Worm (Caenorhabditis elegans) whole organism, L2 larva: ENCODE measurements around the gene sun-1.
A peak's percentile ranks its signal among the peaks of the same experiment; 100 is the strongest.

ENCODE experiments used
- aly-2 ChIP-seq: fragments of 150-350 bp; optimal IDR thresholded peaks from 2 replicates; lab custom pipeline; 2014; ENCODE audit warnings: missing biosample characterization, missing genetic modification characterization
- ama-1 ChIP-seq: fragments of 150-350 bp; optimal IDR thresholded peaks from 2 replicates; lab custom pipeline; 2018; ENCODE audit warnings: inconsistent platforms
- ceh-16 ChIP-seq: fragments of 150-350 bp; optimal IDR thresholded peaks from 2 replicates; lab custom pipeline; 2014; ENCODE audit warnings: missing biosample characterization, missing genetic modification characterization
- ceh-82 ChIP-seq: fragments of 150-350 bp; optimal IDR thresholded peaks from 2 replicates; lab custom pipeline; 2014; ENCODE audit warnings: missing biosample characterization, missing genetic modification characterization
- crh-2 ChIP-seq: sonication (generic microtip); optimal IDR thresholded peaks from 2 replicates; lab custom pipeline; 2017; ENCODE audit warnings: missing biosample characterization, missing genetic modification characterization
- egl-27 ChIP-seq: sonication (generic microtip); optimal IDR thresholded peaks from 3 replicates; lab custom pipeline; 2017; ENCODE audit warnings: missing biosample characterization, missing genetic modification reagents, missing genetic modification characterization
- elt-3 ChIP-seq: sonication (generic microtip); optimal IDR thresholded peaks from 2 replicates; lab custom pipeline; 2017; ENCODE audit warnings: missing biosample characterization, missing genetic modification characterization
- fos-1 ChIP-seq: fragments of 150-350 bp; optimal IDR thresholded peaks from 2 replicates; lab custom pipeline; 2014; ENCODE audit warnings: missing biosample characterization, missing genetic modification characterization
- gmeb-1 ChIP-seq: fragments of 150-350 bp; optimal IDR thresholded peaks from 2 replicates; lab custom pipeline; 2014; ENCODE audit warnings: missing biosample characterization, missing genetic modification characterization
- lin-11 ChIP-seq: fragments of 150-350 bp; sonication (generic microtip); optimal IDR thresholded peaks from 2 replicates; lab custom pipeline; 2014; ENCODE audit warnings: missing biosample characterization, missing genetic modification characterization, inconsistent platforms, mixed read lengths
- lin-13 ChIP-seq: fragments of 150-350 bp; optimal IDR thresholded peaks from 2 replicates; lab custom pipeline; 2014; ENCODE audit warnings: missing biosample characterization, missing genetic modification reagents, missing genetic modification characterization
- lin-39 ChIP-seq: fragments of 150-350 bp; optimal IDR thresholded peaks from 2 replicates; lab custom pipeline; 2014; ENCODE audit warnings: missing biosample characterization, missing genetic modification reagents, missing genetic modification characterization
- lsy-2 ChIP-seq, 2 experiments: fragments of 150-350 bp in 1 of 2; sonication (generic microtip) in 1 of 2; optimal IDR thresholded peaks; 2 replicates each; lab custom pipeline; 2014 to 2017; ENCODE audit warnings: missing biosample characterization in 2 of 2, missing genetic modification characterization in 2 of 2
- mdl-1 ChIP-seq, 2 experiments: fragments of 150-350 bp in 1 of 2; sonication (generic microtip) in 1 of 2; optimal IDR thresholded peaks; 2 replicates each; lab custom pipeline; 2017; ENCODE audit warnings: missing biosample characterization in 2 of 2, missing genetic modification characterization in 2 of 2
- nhr-11 ChIP-seq: fragments of 150-350 bp; optimal IDR thresholded peaks from 2 replicates; lab custom pipeline; 2014; ENCODE audit warnings: missing biosample characterization, missing genetic modification characterization
- nhr-12 ChIP-seq: fragments of 150-350 bp; optimal IDR thresholded peaks from 2 replicates; lab custom pipeline; 2014; ENCODE audit warnings: missing biosample characterization, missing genetic modification characterization
- nhr-129 ChIP-seq: fragments of 150-350 bp; optimal IDR thresholded peaks from 2 replicates; lab custom pipeline; 2014; ENCODE audit warnings: missing biosample characterization, missing genetic modification characterization
- nhr-21 ChIP-seq: fragments of 150-350 bp; optimal IDR thresholded peaks from 2 replicates; lab custom pipeline; 2014; ENCODE audit warnings: missing biosample characterization, missing genetic modification characterization
- nhr-6 ChIP-seq: fragments of 150-350 bp; optimal IDR thresholded peaks from 2 replicates; lab custom pipeline; 2014; ENCODE audit warnings: missing biosample characterization, missing genetic modification characterization
- peb-1 ChIP-seq: fragments of 150-350 bp; optimal IDR thresholded peaks from 2 replicates; lab custom pipeline; 2014; ENCODE audit warnings: missing biosample characterization, missing genetic modification characterization
- sem-4 ChIP-seq: fragments of 150-350 bp; optimal IDR thresholded peaks from 2 replicates; lab custom pipeline; 2014; ENCODE audit warnings: missing biosample characterization, missing genetic modification reagents, missing genetic modification characterization
- skn-1 ChIP-seq: sonication (generic microtip); optimal IDR thresholded peaks from 2 replicates; lab custom pipeline; 2017; ENCODE audit warnings: missing biosample characterization, missing genetic modification characterization
- sma-3 ChIP-seq: sonication (generic microtip); optimal IDR thresholded peaks from 2 replicates; lab custom pipeline; 2016; ENCODE audit warnings: missing genetic modification reagents, missing genetic modification characterization, missing compliant biosample characterization
- sma-9 ChIP-seq, 2 experiments: fragments of 150-350 bp in 1 of 2; sonication (generic microtip) in 1 of 2; optimal IDR thresholded peaks; 2 replicates each; lab custom pipeline; 2014 to 2016; ENCODE audit warnings: missing genetic modification characterization in 2 of 2, mild to moderate bottlenecking in 1 of 2, missing biosample characterization in 1 of 2, missing compliant biosample characterization in 1 of 2, missing genetic modification reagents in 1 of 2, moderate library complexity in 1 of 2
- unc-55 ChIP-seq: fragments of 150-350 bp; sonication (generic microtip); optimal IDR thresholded peaks from 3 replicates; lab custom pipeline; 2014; ENCODE audit warnings: missing biosample characterization, missing genetic modification reagents, missing genetic modification characterization
- unc-62 ChIP-seq: fragments of 150-350 bp; optimal IDR thresholded peaks from 2 replicates; lab custom pipeline; 2014; ENCODE audit warnings: missing biosample characterization, missing genetic modification reagents, missing genetic modification characterization
- zag-1 ChIP-seq: fragments of 150-350 bp; optimal IDR thresholded peaks from 2 replicates; lab custom pipeline; 2014; ENCODE audit warnings: missing biosample characterization, missing genetic modification characterization
- ztf-1 ChIP-seq: fragments of 200-800 bp; sonication (Bioruptor generic); conservative IDR thresholded peaks from 2 replicates; pipeline ENCODE4 v1.3.6; 2022; ENCODE audit warnings: missing genetic modification characterization, missing compliant biosample characterization
- ztf-11 ChIP-seq: sonication (generic microtip); optimal IDR thresholded peaks from 2 replicates; lab custom pipeline; 2017; ENCODE audit warnings: missing biosample characterization, missing genetic modification characterization
- ztf-4 ChIP-seq: fragments of 150-350 bp; optimal IDR thresholded peaks from 2 replicates; lab custom pipeline; 2014; ENCODE audit warnings: missing biosample characterization, missing genetic modification characterization

sun-1 gene

ce11 chrV:13176117-13176753 lies 17.1 kb downstream of the sun-1 start, which contains the start of gene him-17 (continued):
- TF ChIP-seq peb-1 (no peak), lin-13 (GFP tag; lab: Kevin White, UChicago) (peak; percentile 30), crh-2 (tag; lab: Kevin White, UChicago) (no peak), ztf-11 (no peak), sem-4 (tag; lab: Kevin White, UChicago) (no peak), sma-3 (GFP tag; lab: Kevin White, UChicago) (peak; percentile 43), ztf-1 (GFP tag; lab: Robert Waterston, UW) (no peak), elt-3 (tag; lab: Kevin White, UChicago) (no peak)

- TF ChIP-seq lin-39 (tag; lab: Kevin White, UChicago): no peak
- TF ChIP-seq lin-13 (GFP tag; lab: Kevin White, UChicago): no peak
- no peak for TF ChIP-seq skn-1 (tag; lab: Kevin White, UChicago)
- no peak for TF ChIP-seq aly-2 (tag; lab: Kevin White, UChicago)
- TF ChIP-seq ztf-4 (tag; lab: Kevin White, UChicago): no peak
- TF ChIP-seq lsy-2 (tag; optimal IDR thresholded peaks at IDR 0.05; lab: Kevin White, UChicago): no peak
- peak; percentile 47 for TF ChIP-seq sma-9 (GFP tag; optimal IDR thresholded peaks at IDR 0.05; lab: Kevin White, UChicago)
- TF ChIP-seq sma-9 (tag; optimal IDR thresholded peaks at IDR 0.05; lab: Kevin White, UChicago): no peak
- peak; percentile 32 for TF ChIP-seq fos-1
These were observed 19.6 kb downstream of the sun-1 start for ce11 chrV:13173718-13174117.

ce11 chrV:13170497-13170896 lies 22.8 kb downstream of the sun-1 start:
- TF ChIP-seq ztf-1 (GFP tag; lab: Robert Waterston, UW) (no peak), unc-55 (no peak), egl-27 (tag; lab: Kevin White, UChicago) (no peak), ceh-82 (tag; lab: Kevin White, UChicago) (no peak), nhr-129 (tag; lab: Kevin White, UChicago) (no peak), ama-1 (lab: Kevin White, UChicago) (no peak)

ce11 chrV:13166582-13166981 lies 26.8 kb downstream of the sun-1 start:
- no peak for TF ChIP-seq skn-1 (tag; lab: Kevin White, UChicago)
- no peak for TF ChIP-seq sma-9 (GFP tag; optimal IDR thresholded peaks at IDR 0.05; lab: Kevin White, UChicago)
- TF ChIP-seq sma-9 (tag; optimal IDR thresholded peaks at IDR 0.05; lab: Kevin White, UChicago): no peak
- no peak for TF ChIP-seq sem-4 (tag; lab: Kevin White, UChicago)
- peak; percentile 6 for TF ChIP-seq unc-55
- TF ChIP-seq zag-1 (tag; lab: Kevin White, UChicago): peak; percentile 35
- TF ChIP-seq sma-3 (GFP tag; lab: Kevin White, UChicago): no peak
- TF ChIP-seq nhr-6 (tag; lab: Kevin White, UChicago): no peak

- TF ChIP-seq ceh-16 (tag; lab: Kevin White, UChicago) (no peak), lin-11 (no peak), aly-2 (tag; lab: Kevin White, UChicago) (no peak), mdl-1 (tag; optimal IDR thresholded peaks at IDR 0.05; lab: Kevin White, UChicago) (no peak), nhr-11 (tag; lab: Kevin White, UChicago) (no peak), zag-1 (tag; lab: Kevin White, UChicago) (no peak), sma-3 (GFP tag; lab: Kevin White, UChicago) (no peak), unc-62 (GFP tag; lab: Kevin White, UChicago) (no peak), fos-1 (no peak), egl-27 (tag; lab: Kevin White, UChicago) (no peak), nhr-12 (no peak), gmeb-1 (no peak), lin-39 (tag; lab: Kevin White, UChicago) (no peak), sma-9 (GFP tag; optimal IDR thresholded peaks at IDR 0.05; lab: Kevin White, UChicago) (no peak), sma-9 (tag; optimal IDR thresholded peaks at IDR 0.05; lab: Kevin White, UChicago) (no peak), lin-13 (GFP tag; lab: Kevin White, UChicago) (no peak), ceh-82 (tag; lab: Kevin White, UChicago) (no peak)
These were observed 28.1 kb downstream of the sun-1 start for ce11 chrV:13165244-13165643.

ce11 chrV:13163841-13164240 lies 29.5 kb downstream of the sun-1 start:
- peak; percentile 18 for TF ChIP-seq sma-3 (GFP tag; lab: Kevin White, UChicago)
- TF ChIP-seq crh-2 (tag; lab: Kevin White, UChicago): peak; percentile 19
- TF ChIP-seq sma-9 (GFP tag; optimal IDR thresholded peaks at IDR 0.05; lab: Kevin White, UChicago): peak; percentile 19
- TF ChIP-seq sma-9 (tag; optimal IDR thresholded peaks at IDR 0.05; lab: Kevin White, UChicago): no peak
- no peak for TF ChIP-seq ceh-82 (tag; lab: Kevin White, UChicago)
- no peak for TF ChIP-seq nhr-21 (tag; lab: Kevin White, UChicago)
- TF ChIP-seq mdl-1 (tag; optimal IDR thresholded peaks at IDR 0.05; lab: Kevin White, UChicago): no peak
- peak; percentile 28 for TF ChIP-seq nhr-129 (tag; lab: Kevin White, UChicago)
- no peak for TF ChIP-seq nhr-6 (tag; lab: Kevin White, UChicago)
- peak; percentile 88 for TF ChIP-seq fos-1
- peak; percentile 34 for TF ChIP-seq gmeb-1
